Worm (Caenorhabditis elegans) whole organism, late embryonic: Measurements from ENCODE around the gene srh-270.

Experiments
- F13H6.1 ChIP-seq: sonication (generic microtip); optimal IDR thresholded peaks from 2 replicates; lab custom pipeline; 2016; ENCODE audit warnings: missing genetic modification characterization, missing compliant biosample characterization
- ama-1 ChIP-seq: fragments of 150-350 bp; optimal IDR thresholded peaks from 2 replicates; lab custom pipeline; 2014
- ceh-18 ChIP-seq: sonication (generic microtip); optimal IDR thresholded peaks from 2 replicates; lab custom pipeline; 2016; ENCODE audit warnings: missing genetic modification characterization, missing compliant biosample characterization
- ceh-34 ChIP-seq: sonication (generic microtip); optimal IDR thresholded peaks from 2 replicates; lab custom pipeline; 2016; ENCODE audit warnings: mild to moderate bottlenecking, missing genetic modification characterization, missing compliant biosample characterization
- dmd-4 ChIP-seq: sonication (generic microtip); optimal IDR thresholded peaks from 2 replicates; lab custom pipeline; 2016; ENCODE audit warnings: borderline replicate concordance, missing genetic modification characterization, missing compliant biosample characterization
- dve-1 ChIP-seq: sonication (generic microtip); optimal IDR thresholded peaks from 2 replicates; lab custom pipeline; 2017; ENCODE audit warnings: antibody characterized with exemption, mild to moderate bottlenecking, missing genetic modification characterization, missing compliant biosample characterization
- hlh-30 ChIP-seq: sonication (generic microtip); optimal IDR thresholded peaks from 2 replicates; lab custom pipeline; 2017; ENCODE audit warnings: antibody characterized with exemption, missing genetic modification characterization, missing compliant biosample characterization; ENCODE audit not compliant: insufficient read depth
- hlh-8 ChIP-seq: sonication (generic microtip); optimal IDR thresholded peaks from 2 replicates; lab custom pipeline; 2016; ENCODE audit warnings: missing genotype, missing genetic modification characterization, missing compliant biosample characterization
- nfya-1 ChIP-seq: sonication (generic microtip); optimal IDR thresholded peaks from 2 replicates; lab custom pipeline; 2017; ENCODE audit warnings: missing genetic modification characterization, mild to moderate bottlenecking, missing compliant biosample characterization, antibody characterized with exemption, moderate library complexity
- pat-9 ChIP-seq: fragments of 200-800 bp; sonication (Bioruptor generic); optimal IDR thresholded peaks from 2 replicates; lab custom pipeline; 2018; ENCODE audit warnings: mild to moderate bottlenecking, missing genetic modification characterization, moderate library complexity, missing compliant biosample characterization
- pha-4 ChIP-seq: fragments of 150-350 bp; optimal IDR thresholded peaks from 2 replicates; lab custom pipeline; 2018; ENCODE audit warnings: missing biosample characterization, missing genetic modification reagents, missing genetic modification characterization
- sox-4 ChIP-seq: sonication (generic microtip); optimal IDR thresholded peaks from 2 replicates; lab custom pipeline; 2017; ENCODE audit warnings: mild to moderate bottlenecking, missing genetic modification characterization, inconsistent platforms, missing compliant biosample characterization
- zip-5 ChIP-seq: sonication (generic microtip); optimal IDR thresholded peaks from 2 replicates; lab custom pipeline; 2016; ENCODE audit warnings: missing genetic modification characterization, missing compliant biosample characterization
- ztf-16 ChIP-seq: sonication (generic microtip); optimal IDR thresholded peaks from 2 replicates; lab custom pipeline; 2017; ENCODE audit warnings: missing genetic modification characterization, missing compliant biosample characterization

DNA sequence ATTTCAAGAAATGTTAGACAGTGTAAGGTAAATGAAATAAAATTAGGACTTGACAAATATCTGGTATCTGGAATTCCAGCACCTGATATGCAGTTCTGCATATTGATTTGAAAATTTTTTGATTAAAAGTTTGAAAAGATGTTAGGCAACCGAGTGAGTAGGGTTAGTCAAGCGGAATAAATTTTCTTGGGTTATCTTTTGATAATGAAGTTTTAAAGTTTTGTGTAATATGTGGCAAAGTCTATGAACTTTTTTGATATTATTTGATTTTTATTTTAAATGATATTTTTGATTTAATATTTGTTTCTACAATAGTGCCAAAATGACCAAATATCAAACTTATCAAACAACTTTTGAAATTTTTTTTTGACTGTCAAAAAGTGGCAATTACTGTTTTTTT, 8.1 kb upstream of the srh-270 start, which contains the start of gene srh-241:
- TF ChIP-seq ama-1 (lab: Kevin White, UChicago) (no peak), ceh-34 (tag; lab: Kevin White, UChicago) (no peak), pat-9 (no peak), sox-4 (tag; lab: Kevin White, UChicago) (no peak), nfya-1 (tag; lab: Kevin White, UChicago) (no peak), pha-4 (tag; lab: Kevin White, UChicago) (no peak), zip-5 (tag; lab: Kevin White, UChicago) (no peak), ceh-18 (no peak), hlh-8 (no peak), F13H6.1 (no peak), hlh-30 (tag; lab: Kevin White, UChicago) (no peak), ztf-16 (tag; lab: Kevin White, UChicago) (no peak), dve-1 (no peak), dmd-4 (tag; lab: Kevin White, UChicago) (no peak)
